Fruit fly (Drosophila melanogaster): Measurements from ENCODE around the gene Argl.

The Argl gene

dm6 chr2L:8941736-8942337 lies at the start of gene Argl:
TSS of gene Argl (minus strand) at chr2L:8942105.
- peak; percentile 8 for TF ChIP-seq toe (GFP tag; optimal IDR thresholded peaks at IDR 0.05)
- TF ChIP-seq cic (GFP tag; optimal IDR thresholded peaks at IDR 0.05): peak; percentile 93
- TF ChIP-seq CG11617 (GFP tag; optimal IDR thresholded peaks at IDR 0.05): peak; percentile 27
- TF ChIP-seq pad (GFP tag; optimal IDR thresholded peaks at IDR 0.05): no peak
- peak; percentile 31 for TF ChIP-seq CG5204 (GFP tag; optimal IDR thresholded peaks at IDR 0.05)
- peak; percentile 31 for TF ChIP-seq CG14711 (tag; optimal IDR thresholded peaks at IDR 0.05)
- peak; percentile 3 for TF ChIP-seq CG7101 (tag; optimal IDR thresholded peaks at IDR 0.05)
- peak; percentile 14 for TF ChIP-seq tj (GFP tag; optimal IDR thresholded peaks at IDR 0.05)
- TF ChIP-seq Clk (GFP tag; optimal IDR thresholded peaks at IDR 0.05): no peak
- TF ChIP-seq CG7045 (GFP tag; optimal IDR thresholded peaks at IDR 0.05): peak; percentile 31
- TF ChIP-seq kay (GFP tag; ENCODE audit: borderline replicate concordance): peak; percentile 96
- TF ChIP-seq ovo (GFP tag; optimal IDR thresholded peaks at IDR 0.05): no peak
- no peak for TF ChIP-seq cnc (optimal IDR thresholded peaks at IDR 0.05)
- peak; percentile 35 for TF ChIP-seq Hr96 (GFP tag; optimal IDR thresholded peaks at IDR 0.05)
- TF ChIP-seq CG12768 (GFP tag; optimal IDR thresholded peaks at IDR 0.05): peak; percentile 46
- peak; percentile 66 for TF ChIP-seq CG33017 (tag; optimal IDR thresholded peaks at IDR 0.05)
- peak; percentile 29 for TF ChIP-seq Mnt (GFP tag; optimal IDR thresholded peaks at IDR 0.05)

- TF ChIP-seq cic (GFP tag; optimal IDR thresholded peaks at IDR 0.05): peak; percentile 36
- peak; percentile 56 for TF ChIP-seq Mnt (GFP tag; optimal IDR thresholded peaks at IDR 0.05)
- no peak for TF ChIP-seq CG7045 (GFP tag; optimal IDR thresholded peaks at IDR 0.05)
These were observed 49.7 kb upstream of the Argl start, which contains the start of gene CG9555 for dm6 chr2L:8991583-8991982. TSS of gene CG9555 (plus strand) at chr2L:8991735.

- no peak for TF ChIP-seq Crg-1 (GFP tag; optimal IDR thresholded peaks at IDR 0.05)
- TF ChIP-seq CG7101 (tag; optimal IDR thresholded peaks at IDR 0.05): no peak
- TF ChIP-seq CG1620 (GFP tag; optimal IDR thresholded peaks at IDR 0.05): no peak
- TF ChIP-seq Hr96 (GFP tag; optimal IDR thresholded peaks at IDR 0.05): no peak
- TF ChIP-seq CG7045 (GFP tag; optimal IDR thresholded peaks at IDR 0.05): no peak
- no peak for TF ChIP-seq cic (GFP tag; optimal IDR thresholded peaks at IDR 0.05)
- TF ChIP-seq CG11617 (GFP tag; optimal IDR thresholded peaks at IDR 0.05): no peak
- peak; percentile 39 for TF ChIP-seq tj (GFP tag; optimal IDR thresholded peaks at IDR 0.05)
- no peak for TF ChIP-seq Clk (GFP tag; optimal IDR thresholded peaks at IDR 0.05)
- TF ChIP-seq bab1 (GFP tag; optimal IDR thresholded peaks at IDR 0.05): no peak
- TF ChIP-seq CG5204 (GFP tag; optimal IDR thresholded peaks at IDR 0.05): no peak
- TF ChIP-seq kay (GFP tag; ENCODE audit: borderline replicate concordance): peak; percentile 10
- no peak for TF ChIP-seq cnc (optimal IDR thresholded peaks at IDR 0.05)
- peak; percentile 80 for TF ChIP-seq ovo (GFP tag; optimal IDR thresholded peaks at IDR 0.05)
- TF ChIP-seq Mnt (GFP tag; optimal IDR thresholded peaks at IDR 0.05): peak; percentile 83
- no peak for TF ChIP-seq CG12768 (GFP tag; optimal IDR thresholded peaks at IDR 0.05)
- no peak for TF ChIP-seq CG14711 (tag; optimal IDR thresholded peaks at IDR 0.05)
- peak; percentile 59 for TF ChIP-seq pad (GFP tag; optimal IDR thresholded peaks at IDR 0.05)
- TF ChIP-seq toe (GFP tag; optimal IDR thresholded peaks at IDR 0.05): no peak
These were observed 47.2 kb upstream of the Argl start, which contains the start of gene rost for dm6 chr2L:8989037-8989591. TSS of gene rost (minus strand) at chr2L:8989539.

dm6 chr2L:8987251-8987937 lies 45.5 kb upstream of the Argl start:
- no peak for TF ChIP-seq Hr96 (GFP tag; optimal IDR thresholded peaks at IDR 0.05)
- TF ChIP-seq cic (GFP tag; optimal IDR thresholded peaks at IDR 0.05): peak; percentile 7
- no peak for TF ChIP-seq Clk (GFP tag; optimal IDR thresholded peaks at IDR 0.05)
- TF ChIP-seq bab1 (GFP tag; optimal IDR thresholded peaks at IDR 0.05): no peak
- peak; percentile 77 for TF ChIP-seq kay (GFP tag; ENCODE audit: borderline replicate concordance)

dm6 chr2L:8984614-8985318 lies 42.9 kb upstream of the Argl start, which contains the start of gene CG13101:
TSS of gene CG13101 (minus strand) at chr2L:8984872.
- TF ChIP-seq cic (GFP tag; optimal IDR thresholded peaks at IDR 0.05) (no peak), CG5204 (GFP tag; optimal IDR thresholded peaks at IDR 0.05) (peak; percentile 53), ovo (GFP tag; optimal IDR thresholded peaks at IDR 0.05) (peak; percentile 73), CG33017 (tag; optimal IDR thresholded peaks at IDR 0.05) (peak; percentile 63), Hr96 (GFP tag; optimal IDR thresholded peaks at IDR 0.05) (no peak), CG14711 (tag; optimal IDR thresholded peaks at IDR 0.05) (peak; percentile 79), tj (GFP tag; optimal IDR thresholded peaks at IDR 0.05) (peak; percentile 57), CG11617 (GFP tag; optimal IDR thresholded peaks at IDR 0.05) (peak; percentile 64), CG7045 (GFP tag; optimal IDR thresholded peaks at IDR 0.05) (peak; percentile 52), kay (GFP tag; ENCODE audit: borderline replicate concordance) (no peak), toe (GFP tag; optimal IDR thresholded peaks at IDR 0.05) (no peak), pad (GFP tag; optimal IDR thresholded peaks at IDR 0.05) (peak; percentile 42), Clk (GFP tag; optimal IDR thresholded peaks at IDR 0.05) (no peak), CG1620 (GFP tag; optimal IDR thresholded peaks at IDR 0.05) (peak; percentile 46), CG7101 (tag; optimal IDR thresholded peaks at IDR 0.05) (peak; percentile 84), CG12768 (GFP tag; optimal IDR thresholded peaks at IDR 0.05) (peak; percentile 31), Crg-1 (GFP tag; optimal IDR thresholded peaks at IDR 0.05) (peak; percentile 63), Mnt (GFP tag; optimal IDR thresholded peaks at IDR 0.05) (peak; percentile 54), bab1 (GFP tag; optimal IDR thresholded peaks at IDR 0.05) (peak; percentile 89), cnc (optimal IDR thresholded peaks at IDR 0.05) (no peak)
